Worm (Caenorhabditis elegans): ENCODE measurements around the gene cank-26.
A peak's percentile ranks its signal among the peaks of the same experiment; 100 is the strongest.

DNA sequence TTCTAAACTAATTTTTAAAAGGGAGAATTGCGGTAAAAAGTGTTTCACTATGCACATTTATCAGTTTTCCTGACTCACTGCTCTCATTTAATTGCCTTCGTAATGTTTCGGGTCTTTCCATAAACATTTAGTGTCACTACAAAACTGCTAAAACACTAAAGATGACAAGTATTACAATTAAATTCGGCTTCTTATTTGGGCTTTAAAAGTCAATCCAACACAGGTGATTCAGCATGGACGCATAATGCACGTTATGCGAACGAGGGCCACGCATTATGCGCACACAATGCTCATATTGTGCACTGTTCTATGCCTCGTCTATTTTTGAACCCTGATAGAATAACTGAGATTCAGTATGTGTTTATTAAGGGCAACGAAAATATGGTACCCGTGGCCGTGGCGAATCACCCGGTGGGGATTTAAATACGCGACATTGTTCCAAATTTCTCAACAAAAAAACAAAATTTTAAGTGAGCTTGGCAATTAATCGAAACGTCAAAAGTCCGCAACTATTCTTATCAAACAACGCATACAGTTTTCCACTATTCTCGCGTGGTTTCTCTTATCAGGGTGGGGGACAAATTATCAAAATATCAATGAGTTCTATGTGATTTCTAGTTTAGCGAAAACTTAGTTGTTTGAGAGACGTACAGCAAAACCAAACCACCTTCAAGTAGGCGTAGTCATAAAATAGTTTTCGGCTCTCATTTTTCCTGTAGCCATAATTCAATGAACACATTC lies 14.9 kb upstream of the cank-26 start, which contains the start of gene Y14H12A.2:
- no peak for TF ChIP-seq Y53F4B.3 (GFP tag; IDR thresholded peaks at IDR 0.05)
- no peak for TF ChIP-seq gei-17 (GFP tag; optimal IDR thresholded peaks at IDR 0.05)
- TF ChIP-seq K12H6.12 (tag; optimal IDR thresholded peaks at IDR 0.05) = no peak
- TF ChIP-seq Y53G8AR.9 (GFP tag; conservative IDR thresholded peaks at IDR 0.05) = no peak
- no peak for TF ChIP-seq bed-2 (GFP tag; IDR thresholded peaks at IDR 0.05)
- no peak for TF ChIP-seq snpc-1.3 (tag; optimal IDR thresholded peaks at IDR 0.05; ENCODE audit: insufficient read depth)
- TF ChIP-seq pha-4 (tag; optimal IDR thresholded peaks at IDR 0.05) = no peak
- TF ChIP-seq nhr-80 (tag; optimal IDR thresholded peaks at IDR 0.05) = peak; percentile 80
- no peak for TF ChIP-seq snpc-4 (GFP tag; optimal IDR thresholded peaks at IDR 0.05)
- no peak for TF ChIP-seq snpc-4 (tag; optimal IDR thresholded peaks at IDR 0.05)
- no peak for TF ChIP-seq sea-2 (GFP tag; IDR thresholded peaks at IDR 0.05)

All from whole organism, young adult.